Fruit fly (Drosophila melanogaster) whole organism, pupa: ENCODE data around the gene CG42272.

ENCODE experiments used
- CG12605 ChIP-seq: fragments of 200-800 bp; sonication (Bioruptor generic); IDR thresholded peaks from 2 replicates; pipeline ENCODE4 v1.3.6; 2022; ENCODE audit warnings: missing biosample characterization, missing genetic modification characterization
- CG17806 ChIP-seq: fragments of 200-800 bp; sonication (Bioruptor generic); optimal IDR thresholded peaks from 2 replicates; lab custom pipeline; 2018; ENCODE audit warnings: missing biosample characterization, mild to moderate bottlenecking, missing genetic modification characterization, moderate library complexity
- CG32121 ChIP-seq: fragments of 200-800 bp; sonication (Bioruptor generic); IDR thresholded peaks from 2 replicates; pipeline ENCODE4 v1.3.6; 2022; ENCODE audit warnings: missing biosample characterization, missing genetic modification characterization
- CG34367 ChIP-seq: fragments of 200-800 bp; sonication (Bioruptor generic); optimal IDR thresholded peaks from 2 replicates; lab custom pipeline; 2018; ENCODE audit warnings: missing biosample characterization, mild to moderate bottlenecking, missing genetic modification characterization
- CG8159 ChIP-seq: fragments of 200-800 bp; sonication (Bioruptor generic); optimal IDR thresholded peaks from 3 replicates; lab custom pipeline; 2018; ENCODE audit warnings: missing biosample characterization, mild to moderate bottlenecking, missing genetic modification characterization, moderate library complexity
- CG8301 ChIP-seq: fragments of 200-800 bp; sonication (Bioruptor generic); optimal IDR thresholded peaks from 2 replicates; lab custom pipeline; 2018; ENCODE audit warnings: missing biosample characterization, mild to moderate bottlenecking, missing genetic modification characterization
- CG9948 ChIP-seq: fragments of 200-800 bp; sonication (Bioruptor generic); optimal IDR thresholded peaks from 2 replicates; lab custom pipeline; 2018; ENCODE audit warnings: missing biosample characterization, mild to moderate bottlenecking, missing genetic modification characterization, moderate library complexity
- EcR ChIP-seq: fragments of 200-800 bp; sonication (Bioruptor generic); optimal IDR thresholded peaks from 3 replicates; lab custom pipeline; 2019; ENCODE audit warnings: missing biosample characterization, missing genetic modification characterization, mild to moderate bottlenecking, moderate library complexity, missing genetic modification reagents
- Ets98B ChIP-seq: fragments of 200-800 bp; sonication (Bioruptor generic); IDR thresholded peaks from 2 replicates; pipeline ENCODE4 v1.3.6; 2022; ENCODE audit warnings: missing biosample characterization, missing genetic modification characterization
- Pif1A ChIP-seq: fragments of 200-800 bp; sonication (Bioruptor generic); optimal IDR thresholded peaks from 3 replicates; lab custom pipeline; 2016; ENCODE audit warnings: missing biosample characterization, missing genetic modification characterization
- Snoo ChIP-seq: fragments of 200-800 bp; sonication (Bioruptor generic); optimal IDR thresholded peaks from 3 replicates; lab custom pipeline; 2017; ENCODE audit warnings: missing biosample characterization, mild to moderate bottlenecking, missing genetic modification characterization, inconsistent platforms
- fd96Ca ChIP-seq: fragments of 200-800 bp; sonication (Bioruptor generic); IDR thresholded peaks from 3 replicates; pipeline ENCODE4 v1.3.6; 2022; ENCODE audit warnings: missing biosample characterization, missing genetic modification characterization
- rn ChIP-seq: fragments of 200-800 bp; sonication (Bioruptor generic); IDR thresholded peaks from 2 replicates; pipeline ENCODE4 v1.3.6; 2022; ENCODE audit warnings: missing biosample characterization, missing genetic modification characterization

- no peak for TF ChIP-seq Pif1A (GFP tag; lab: Kevin White, UChicago)
- TF ChIP-seq fd96Ca (GFP tag; lab: Robert Waterston, UW) = no peak
- TF ChIP-seq Ets98B (GFP tag; lab: Robert Waterston, UW) = no peak
- TF ChIP-seq CG32121 (GFP tag; lab: Robert Waterston, UW) = no peak
- TF ChIP-seq rn (GFP tag; lab: Robert Waterston, UW) = no peak
- TF ChIP-seq CG8301 = no peak
- no peak for TF ChIP-seq Snoo
- no peak for TF ChIP-seq CG9948 (tag; lab: Kevin White, UChicago)
- TF ChIP-seq EcR = no peak
- TF ChIP-seq CG17806 (tag; lab: Kevin White, UChicago) = no peak
- TF ChIP-seq CG8159 (tag; lab: Kevin White, UChicago) = no peak
- no peak for TF ChIP-seq CG34367
- TF ChIP-seq CG12605 = no peak
These were observed 17.2 kb downstream of the CG42272 start for dm6 chr3L:5820039-5820438.
